Fruit fly (Drosophila melanogaster) whole organism, prepupa: ENCODE measurements around the gene CG8461.
A peak's percentile ranks its signal among the peaks of the same experiment; 100 is the strongest.

Experiments
- CG11762 ChIP-seq: fragments of 200-800 bp; sonication (Bioruptor generic); optimal IDR thresholded peaks from 3 replicates; lab custom pipeline; 2016; ENCODE audit warnings: missing biosample characterization, missing genetic modification characterization; ENCODE audit not compliant: insufficient read depth
- CG15336 ChIP-seq: fragments of 200-800 bp; sonication (Bioruptor generic); IDR thresholded peaks from 2 replicates; pipeline ENCODE4 v1.3.6; 2022; ENCODE audit warnings: missing biosample characterization, missing genetic modification characterization
- CG3919 ChIP-seq: fragments of 200-800 bp; sonication (Bioruptor generic); optimal IDR thresholded peaks from 3 replicates; lab custom pipeline; 2016; ENCODE audit warnings: missing biosample characterization, missing genetic modification characterization
- CG6276 ChIP-seq: fragments of 200-800 bp; sonication (Bioruptor generic); optimal IDR thresholded peaks from 2 replicates; lab custom pipeline; 2017; ENCODE audit warnings: missing biosample characterization, mild to moderate bottlenecking, missing genetic modification characterization
- CG6854 ChIP-seq: fragments of 200-800 bp; sonication (Bioruptor generic); optimal IDR thresholded peaks from 2 replicates; lab custom pipeline; 2017; ENCODE audit warnings: missing biosample characterization, mild to moderate bottlenecking, missing genetic modification characterization
- Eip75B ChIP-seq: fragments of 200-800 bp; sonication (Bioruptor generic); optimal IDR thresholded peaks from 3 replicates; lab custom pipeline; 2016; ENCODE audit warnings: missing biosample characterization, missing genetic modification characterization
- Hr39 ChIP-seq: fragments of 200-800 bp; sonication (Bioruptor generic); optimal IDR thresholded peaks from 2 replicates; lab custom pipeline; 2016; ENCODE audit warnings: missing biosample characterization, missing genetic modification characterization
- dac ChIP-seq: fragments of 200-800 bp; sonication (Bioruptor generic); optimal IDR thresholded peaks from 2 replicates; lab custom pipeline; 2017; ENCODE audit warnings: missing biosample characterization, mild to moderate bottlenecking, missing genetic modification characterization
- dsx ChIP-seq: fragments of 200-800 bp; optimal IDR thresholded peaks from 3 replicates; lab custom pipeline; 2019; ENCODE audit warnings: missing biosample characterization, mild to moderate bottlenecking, missing genetic modification characterization, moderate library complexity; ENCODE audit not compliant: poor library complexity, severe bottlenecking
- fd59A ChIP-seq: fragments of 200-800 bp; sonication (Bioruptor generic); optimal IDR thresholded peaks from 2 replicates; lab custom pipeline; 2017; ENCODE audit warnings: missing biosample characterization, mild to moderate bottlenecking, missing genetic modification characterization, missing genetic modification reagents
- fkh ChIP-seq: fragments of 200-800 bp; sonication (Bioruptor generic); optimal IDR thresholded peaks from 3 replicates; lab custom pipeline; 2017; ENCODE audit warnings: missing biosample characterization, mild to moderate bottlenecking, missing genetic modification characterization, moderate library complexity
- pdm3 ChIP-seq: fragments of 200-800 bp; sonication (Bioruptor generic); optimal IDR thresholded peaks from 3 replicates; lab custom pipeline; 2016; ENCODE audit warnings: missing biosample characterization, missing genetic modification characterization

DNA sequence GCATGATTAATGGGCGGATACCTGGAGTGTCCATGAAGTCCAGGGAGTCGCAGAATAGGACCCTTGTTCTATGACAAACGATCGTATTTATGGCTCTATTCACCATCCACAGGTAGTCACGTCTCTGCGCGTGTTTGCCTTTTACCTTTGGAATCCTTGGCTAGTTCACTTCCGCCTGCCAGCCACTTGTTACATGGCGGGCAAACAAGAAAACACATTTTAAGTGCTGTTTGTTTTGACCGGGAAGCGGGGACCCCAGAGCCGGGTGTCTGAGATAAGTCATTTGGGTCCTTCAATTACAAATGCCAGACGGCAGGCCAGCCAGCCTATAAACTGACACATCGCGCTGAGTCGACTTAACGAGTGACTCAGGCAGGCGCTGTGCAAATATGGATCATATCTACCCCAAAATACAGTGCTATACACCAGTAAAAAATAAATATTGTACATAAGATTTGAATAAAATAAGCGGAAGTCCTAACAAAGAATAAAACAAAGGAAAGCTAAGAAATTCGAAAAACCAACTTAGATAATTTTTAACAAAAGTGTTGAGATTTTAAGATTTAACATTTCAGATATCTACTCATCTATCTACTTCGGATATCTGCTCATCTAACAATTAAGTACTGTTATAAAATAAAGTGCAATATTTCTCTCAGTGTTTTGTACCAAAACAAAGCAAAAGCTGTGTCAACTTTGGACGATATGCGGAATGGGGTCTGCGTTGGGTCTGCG lies 28.7 kb downstream of the CG8461 start:
- TF ChIP-seq fkh (GFP tag; lab: Kevin White, UChicago) (peak; percentile 44), dac (GFP tag; lab: Kevin White, UChicago) (no peak), fd59A (GFP tag; lab: Kevin White, UChicago) (no peak), pdm3 (GFP tag; lab: Kevin White, UChicago) (no peak), Hr39 (GFP tag; lab: Kevin White, UChicago) (no peak), Eip75B (GFP tag; lab: Kevin White, UChicago) (no peak), dsx (GFP tag; lab: Kevin White, UChicago) (no peak), CG6276 (no peak), CG15336 (GFP tag; lab: Robert Waterston, UW) (no peak), CG11762 (GFP tag; lab: Kevin White, UChicago) (no peak), CG3919 (no peak), CG6854 (GFP tag; lab: Kevin White, UChicago) (no peak)
